Fruit fly (Drosophila melanogaster) whole organism, prepupa: ENCODE data around the gene CG34300.

ENCODE experiments used
- Blimp-1 ChIP-seq: fragments of 200-800 bp; sonication (Bioruptor generic); optimal IDR thresholded peaks from 3 replicates; lab custom pipeline; 2017; ENCODE audit warnings: missing biosample characterization, missing genetic modification characterization, mild to moderate bottlenecking, moderate library complexity, missing genetic modification reagents
- CG11902 ChIP-seq: fragments of 200-800 bp; sonication (Bioruptor generic); optimal IDR thresholded peaks from 3 replicates; lab custom pipeline; 2016; ENCODE audit warnings: missing biosample characterization, missing genetic modification characterization
- CG15336 ChIP-seq: fragments of 200-800 bp; sonication (Bioruptor generic); IDR thresholded peaks from 2 replicates; pipeline ENCODE4 v1.3.6; 2022; ENCODE audit warnings: missing biosample characterization, missing genetic modification characterization
- CG1621 ChIP-seq: fragments of 200-800 bp; sonication (Bioruptor generic); optimal IDR thresholded peaks from 3 replicates; lab custom pipeline; 2018; ENCODE audit warnings: missing biosample characterization, mild to moderate bottlenecking, missing genetic modification characterization
- CG16779 ChIP-seq: fragments of 200-800 bp; sonication (Bioruptor generic); optimal IDR thresholded peaks from 3 replicates; lab custom pipeline; 2017; ENCODE audit warnings: missing biosample characterization, mild to moderate bottlenecking, missing genetic modification characterization
- CG32006 ChIP-seq: fragments of 200-800 bp; sonication (Bioruptor generic); optimal IDR thresholded peaks from 3 replicates; lab custom pipeline; 2017; ENCODE audit warnings: missing biosample characterization, mild to moderate bottlenecking, missing genetic modification characterization
- CG34406 ChIP-seq: fragments of 200-800 bp; sonication (Bioruptor generic); optimal IDR thresholded peaks from 3 replicates; lab custom pipeline; 2016; ENCODE audit warnings: missing biosample characterization, missing genetic modification characterization
- CG3919 ChIP-seq: fragments of 200-800 bp; sonication (Bioruptor generic); optimal IDR thresholded peaks from 3 replicates; lab custom pipeline; 2016; ENCODE audit warnings: missing biosample characterization, missing genetic modification characterization
- CG4318 ChIP-seq: fragments of 200-800 bp; sonication (Bioruptor generic); optimal IDR thresholded peaks from 3 replicates; lab custom pipeline; 2017; ENCODE audit warnings: missing biosample characterization, mild to moderate bottlenecking, missing genetic modification characterization
- CG6163 ChIP-seq: fragments of 200-800 bp; sonication (Bioruptor generic); IDR thresholded peaks from 3 replicates; pipeline ENCODE4 v1.3.6; 2022; ENCODE audit warnings: missing biosample characterization, missing genetic modification characterization
- CG6276 ChIP-seq: fragments of 200-800 bp; sonication (Bioruptor generic); optimal IDR thresholded peaks from 2 replicates; lab custom pipeline; 2017; ENCODE audit warnings: missing biosample characterization, mild to moderate bottlenecking, missing genetic modification characterization
- CG6792 ChIP-seq: fragments of 200-800 bp; sonication (Bioruptor generic); optimal IDR thresholded peaks from 3 replicates; lab custom pipeline; 2016; ENCODE audit warnings: missing biosample characterization, missing genetic modification characterization
- CG6808 ChIP-seq: fragments of 200-800 bp; sonication (Bioruptor generic); optimal IDR thresholded peaks from 3 replicates; lab custom pipeline; 2017; ENCODE audit warnings: missing biosample characterization, missing genetic modification characterization, mild to moderate bottlenecking, moderate library complexity, missing genetic modification reagents
- CG8119 ChIP-seq: fragments of 200-800 bp; sonication (Bioruptor generic); IDR thresholded peaks from 3 replicates; pipeline ENCODE4 v1.3.6; 2022; ENCODE audit warnings: missing biosample characterization, missing genetic modification characterization
- CG8319 ChIP-seq: fragments of 200-800 bp; sonication (Bioruptor generic); optimal IDR thresholded peaks from 3 replicates; lab custom pipeline; 2016; ENCODE audit warnings: missing biosample characterization, missing genetic modification characterization
- CG8632 ChIP-seq: fragments of 200-800 bp; sonication (Bioruptor generic); optimal IDR thresholded peaks from 3 replicates; lab custom pipeline; 2016; ENCODE audit warnings: missing biosample characterization, missing genetic modification characterization
- CG9139 ChIP-seq: fragments of 200-800 bp; sonication (Bioruptor generic); optimal IDR thresholded peaks from 3 replicates; lab custom pipeline; 2017; ENCODE audit warnings: missing biosample characterization, mild to moderate bottlenecking, missing genetic modification characterization
- Eip75B ChIP-seq: fragments of 200-800 bp; sonication (Bioruptor generic); optimal IDR thresholded peaks from 3 replicates; lab custom pipeline; 2016; ENCODE audit warnings: missing biosample characterization, missing genetic modification characterization
- Eip78C ChIP-seq: fragments of 200-800 bp; sonication (Bioruptor generic); peaks from one replicate; lab custom pipeline; 2016; ENCODE audit warnings: missing biosample characterization, missing genetic modification characterization
- Eip93F ChIP-seq: fragments of 200-800 bp; sonication (Bioruptor generic); optimal IDR thresholded peaks from 2 replicates; lab custom pipeline; 2016; ENCODE audit warnings: missing biosample characterization, mild to moderate bottlenecking, missing genetic modification characterization
- Hr38 ChIP-seq: sonication (Bioruptor generic); optimal IDR thresholded peaks from 2 replicates; lab custom pipeline; 2016; ENCODE audit warnings: missing biosample characterization, missing genetic modification characterization
- Met ChIP-seq: fragments of 200-800 bp; sonication (Bioruptor generic); optimal IDR thresholded peaks from 3 replicates; lab custom pipeline; 2016; ENCODE audit warnings: missing biosample characterization, missing genetic modification characterization
- OdsH ChIP-seq: fragments of 200-800 bp; sonication (Bioruptor generic); optimal IDR thresholded peaks from 3 replicates; lab custom pipeline; 2016; ENCODE audit warnings: missing biosample characterization, missing genetic modification characterization
- Smox ChIP-seq: fragments of 200-800 bp; sonication (Bioruptor generic); optimal IDR thresholded peaks from 3 replicates; lab custom pipeline; 2016; ENCODE audit warnings: missing biosample characterization, missing genetic modification characterization
- Sox102F ChIP-seq: fragments of 200-800 bp; sonication (Bioruptor generic); optimal IDR thresholded peaks from 2 replicates; lab custom pipeline; 2016; ENCODE audit warnings: missing biosample characterization, mild to moderate bottlenecking, missing genetic modification characterization
- Sox14 ChIP-seq: fragments of 200-800 bp; sonication (Bioruptor generic); optimal IDR thresholded peaks from 3 replicates; lab custom pipeline; 2016; ENCODE audit warnings: missing biosample characterization, missing genetic modification characterization
- acj6 ChIP-seq: fragments of 200-800 bp; sonication (Bioruptor generic); optimal IDR thresholded peaks from 3 replicates; lab custom pipeline; 2016; ENCODE audit warnings: missing biosample characterization, missing genetic modification characterization
- dac ChIP-seq: fragments of 200-800 bp; sonication (Bioruptor generic); optimal IDR thresholded peaks from 2 replicates; lab custom pipeline; 2017; ENCODE audit warnings: missing biosample characterization, mild to moderate bottlenecking, missing genetic modification characterization
- eg ChIP-seq: fragments of 200-800 bp; sonication (Bioruptor generic); IDR thresholded peaks from 3 replicates; pipeline ENCODE4 v1.3.6; 2022; ENCODE audit warnings: missing biosample characterization, missing genetic modification characterization
- net ChIP-seq: fragments of 200-800 bp; sonication (Bioruptor generic); optimal IDR thresholded peaks from 3 replicates; lab custom pipeline; 2016; ENCODE audit warnings: missing biosample characterization, missing genetic modification characterization
- salr ChIP-seq, 2 experiments: fragments of 200-800 bp; sonication (Bioruptor generic); optimal IDR thresholded peaks; 3 replicates each; lab custom pipeline; 2016 to 2018; ENCODE audit warnings: missing biosample characterization in 2 of 2, missing genetic modification characterization in 2 of 2, mild to moderate bottlenecking in 1 of 2
- ss ChIP-seq, 2 experiments: fragments of 200-800 bp; sonication (Bioruptor generic); optimal IDR thresholded peaks; 2 replicates in 1 of 2; 3 replicates in 1 of 2; lab custom pipeline; 2017 to 2018; ENCODE audit warnings: mild to moderate bottlenecking in 2 of 2, missing biosample characterization in 2 of 2, missing genetic modification characterization in 2 of 2, moderate library complexity in 1 of 2
- svp ChIP-seq: fragments of 200-800 bp; sonication (Bioruptor generic); peaks from one replicate; lab custom pipeline; 2016; ENCODE audit warnings: missing biosample characterization, missing genetic modification characterization
- vri ChIP-seq: fragments of 200-800 bp; sonication (Bioruptor generic); optimal IDR thresholded peaks from 3 replicates; lab custom pipeline; 2016; ENCODE audit warnings: missing biosample characterization, mild to moderate bottlenecking, missing genetic modification characterization

The CG34300 gene

DNA sequence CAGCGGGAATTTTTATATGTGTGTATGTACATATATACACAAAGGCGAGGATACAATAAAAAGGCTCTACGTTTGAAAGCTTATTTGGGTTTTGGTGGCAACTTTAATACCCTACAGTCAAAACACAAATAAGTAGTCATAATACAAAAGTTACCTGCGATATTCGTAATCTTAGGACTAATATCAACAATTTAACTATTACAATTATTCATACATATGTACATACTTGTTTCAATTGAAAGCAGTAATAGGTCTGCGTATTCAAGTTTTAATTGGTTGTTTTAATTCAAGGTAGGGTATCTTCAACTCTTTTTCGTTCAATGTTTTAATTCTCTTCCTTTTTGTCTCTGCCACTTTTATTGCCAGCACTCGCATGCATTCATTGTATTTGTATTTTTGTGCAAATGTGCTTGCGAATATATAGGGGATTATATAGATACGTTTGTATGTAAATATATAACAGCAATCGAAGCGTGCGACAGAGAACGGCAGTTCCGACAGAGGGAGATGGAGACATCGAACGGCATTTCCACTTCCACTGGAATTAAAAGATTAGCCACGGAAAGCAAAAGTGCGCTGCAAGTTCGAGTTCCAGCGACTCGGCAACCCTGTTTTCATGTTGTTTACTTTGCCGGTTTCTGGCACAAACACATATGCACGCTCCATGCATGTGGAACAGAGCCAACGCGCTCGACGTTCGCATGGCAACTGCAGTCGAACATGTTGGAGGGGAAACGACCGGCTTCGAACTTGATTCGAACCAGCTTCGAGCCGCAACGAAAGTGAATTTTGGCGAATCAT lies 29.8 kb downstream of the CG34300 start (continued):
- TF ChIP-seq CG34406 (GFP tag; lab: Kevin White, UChicago) (peak; percentile 78), Eip93F (peak; percentile 42), CG1621 (tag; lab: Kevin White, UChicago) (peak; percentile 76), CG6163 (peak; percentile 79), CG11902 (peak; percentile 55), Met (peak; percentile 93), Hr38 (GFP tag; lab: Kevin White, UChicago) (no peak), CG6276 (GFP tag; lab: Kevin White, UChicago) (peak; percentile 61), Sox102F (peak; percentile 89), dac (GFP tag; lab: Kevin White, UChicago) (peak; percentile 46), CG6792 (GFP tag; lab: Kevin White, UChicago) (peak; percentile 75), CG8319 (GFP tag; lab: Kevin White, UChicago) (peak; percentile 5), CG8119 (GFP tag; lab: Robert Waterston, UW) (peak; percentile 55; the same call in 1 of the 3 replicates), Smox (peak; percentile 90), OdsH (GFP tag; lab: Kevin White, UChicago) (peak; percentile 58), Eip78C (GFP tag; lab: Kevin White, UChicago) (peak; percentile 96)

DNA sequence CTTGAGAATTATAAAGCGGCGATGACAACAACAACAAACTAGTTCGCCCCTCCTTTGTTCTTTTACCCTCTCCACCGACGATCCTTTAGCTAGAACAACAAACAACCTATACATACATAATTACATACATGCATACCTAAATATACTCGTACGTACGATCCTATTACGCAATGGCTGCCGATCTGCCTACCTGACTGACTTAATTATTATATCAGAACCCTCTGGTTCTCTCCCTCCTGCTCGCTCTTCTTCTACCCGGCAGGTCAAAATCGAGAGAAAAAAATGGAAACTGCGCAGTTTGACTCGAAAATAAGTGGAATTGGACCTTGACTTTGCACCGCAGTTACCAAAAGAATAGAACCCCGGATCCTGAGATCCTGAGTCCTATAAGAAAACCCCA lies 30.5 kb downstream of the CG34300 start:
- TF ChIP-seq eg (no peak), Hr38 (GFP tag; lab: Kevin White, UChicago) (no peak), net (GFP tag; lab: Kevin White, UChicago) (no peak), Eip75B (GFP tag; lab: Kevin White, UChicago) (no peak), CG3919 (GFP tag; lab: Kevin White, UChicago) (no peak), CG32006 (GFP tag; lab: Kevin White, UChicago) (no peak), CG8632 (GFP tag; lab: Kevin White, UChicago) (no peak), Sox14 (GFP tag; lab: Kevin White, UChicago) (no peak), Eip93F (no peak)
- TF ChIP-seq, all 60 proteins: peak for 0

DNA sequence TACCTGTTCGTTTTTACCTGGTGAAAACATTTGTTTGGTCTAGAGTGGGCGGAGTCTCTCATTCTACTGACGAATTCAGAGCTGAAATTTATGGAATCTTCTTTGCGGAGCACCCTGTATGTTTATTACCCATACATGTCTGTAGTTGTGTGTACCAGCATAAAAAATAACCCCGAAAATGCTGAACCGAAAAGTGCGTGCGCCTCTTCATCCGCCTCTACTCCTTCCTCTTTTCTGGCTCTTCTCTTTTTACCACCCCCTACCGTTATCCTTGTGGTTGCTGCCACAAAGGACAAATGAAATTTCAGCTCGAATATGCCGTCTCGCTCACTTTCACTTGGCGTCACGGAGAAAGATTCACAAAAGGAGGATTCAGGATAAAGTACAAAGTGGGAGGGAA lies 32.5 kb downstream of the CG34300 start:
- TF ChIP-seq net (GFP tag; lab: Kevin White, UChicago) (no peak), CG1621 (tag; lab: Kevin White, UChicago) (no peak), svp (GFP tag; lab: Kevin White, UChicago) (no peak), CG8632 (GFP tag; lab: Kevin White, UChicago) (no peak), vri (no peak), CG6276 (GFP tag; lab: Kevin White, UChicago) (no peak), CG9139 (GFP tag; lab: Kevin White, UChicago) (no peak)

DNA sequence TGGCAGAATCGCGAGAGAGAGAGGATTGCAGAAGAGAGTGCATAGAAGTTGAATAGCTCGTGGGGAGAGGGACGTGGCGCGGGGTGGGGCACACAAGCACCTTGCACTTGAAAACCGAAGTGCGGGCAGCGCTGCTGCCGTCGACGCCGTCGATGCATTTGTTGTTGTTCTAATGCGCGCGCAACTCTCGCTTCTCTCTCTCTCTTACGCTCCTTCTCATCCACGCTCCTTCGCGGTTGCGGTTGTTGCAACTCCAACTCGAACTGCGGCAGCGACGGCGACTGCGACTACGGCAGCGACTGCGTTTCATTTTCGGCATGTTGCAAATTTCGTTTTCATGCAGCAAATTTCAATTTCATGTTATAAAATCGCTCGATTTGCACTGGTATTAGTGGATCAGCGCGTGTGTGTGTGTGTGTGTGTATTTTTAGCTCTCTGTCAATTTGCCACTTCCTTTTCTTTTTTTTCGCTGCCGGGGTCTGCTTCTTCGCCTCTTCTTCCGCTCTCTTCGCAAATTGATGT lies 33.5 kb downstream of the CG34300 start:
- TF ChIP-seq svp (GFP tag; lab: Kevin White, UChicago), result peak; percentile 46
- no peak for TF ChIP-seq CG15336 (GFP tag; lab: Robert Waterston, UW)
- TF ChIP-seq acj6 (GFP tag; lab: Kevin White, UChicago), result no peak
- 0 out of 3 replicates have a peak, but pooled peaks have one; percentile 22 for TF ChIP-seq eg
- TF ChIP-seq dac (GFP tag; lab: Kevin White, UChicago), result no peak
- no peak for TF ChIP-seq ss (GFP tag; optimal IDR thresholded peaks at IDR 0.05; lab: Kevin White, UChicago)
- no peak for TF ChIP-seq CG6276 (GFP tag; lab: Kevin White, UChicago)
- no peak for TF ChIP-seq CG6808 (GFP tag; lab: Kevin White, UChicago)
- no peak for TF ChIP-seq salr (GFP tag; optimal IDR thresholded peaks at IDR 0.05; lab: Kevin White, UChicago)
- no peak for TF ChIP-seq CG16779 (tag; lab: Kevin White, UChicago)
- TF ChIP-seq Blimp-1 (GFP tag; lab: Kevin White, UChicago), result peak; percentile 98
- no peak for TF ChIP-seq CG4318
- TF ChIP-seq CG9139 (GFP tag; lab: Kevin White, UChicago), result no peak
